Worm (Caenorhabditis elegans): Measurements from ENCODE around the gene Y6E2A.10.

ce11 chrV:15757645-15758044, 27.3 kb upstream of the Y6E2A.10 start:
- TF ChIP-seq mep-1 (tag; optimal IDR thresholded peaks at IDR 0.05) (no peak), nhr-237 (tag; optimal IDR thresholded peaks at IDR 0.05) (no peak), nhr-76 (tag; optimal IDR thresholded peaks at IDR 0.05) (no peak), elt-1 (tag; optimal IDR thresholded peaks at IDR 0.05; ENCODE audit: borderline replicate concordance, insufficient read depth) (no peak), snpc-4 (tag; optimal IDR thresholded peaks at IDR 0.05) (no peak), elt-3 (tag; optimal IDR thresholded peaks at IDR 0.05) (no peak), ztf-11 (tag; optimal IDR thresholded peaks at IDR 0.05) (no peak)

Measured in whole organism, mixed stage, embryonic.